Fruit fly (Drosophila melanogaster): ENCODE results near the gene CG5445.

Gene CG5445

DNA sequence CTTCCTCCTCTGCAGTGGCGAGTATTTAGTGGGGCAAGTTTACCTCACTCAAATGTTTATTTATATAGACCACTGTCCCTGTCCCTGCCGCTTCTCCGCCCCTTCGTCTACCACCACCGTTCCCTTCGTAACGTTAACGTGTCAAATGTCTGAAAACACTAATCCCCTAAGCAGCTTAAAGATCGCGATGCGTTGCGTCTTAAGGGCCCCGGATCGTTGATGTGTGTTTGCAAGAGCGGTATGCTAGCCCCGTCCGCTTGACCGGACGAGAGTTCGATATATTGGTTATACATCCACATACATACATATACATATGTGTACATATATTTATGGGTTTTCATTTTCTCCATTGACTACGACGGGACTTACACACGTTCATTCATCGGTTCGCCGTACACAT is 70.6 kb downstream of the CG5445 start:
- TF ChIP-seq CG8301 (tag; optimal IDR thresholded peaks at IDR 0.05) (no peak), D1 (tag; optimal IDR thresholded peaks at IDR 0.05) (no peak)

Measured in whole organism, pupa.